Worm (Caenorhabditis elegans) whole organism, L1 larva: ENCODE results near the gene hbl-1.
A peak's percentile ranks its signal among the peaks of the same experiment; 100 is the strongest.

Experiments
- C34B4.2 ChIP-seq: sonication (generic microtip); optimal IDR thresholded peaks from 2 replicates; lab custom pipeline; 2017; ENCODE audit warnings: mild to moderate bottlenecking, missing genetic modification characterization, missing compliant biosample characterization
- Y116A8C.19 ChIP-seq: sonication (generic microtip); optimal IDR thresholded peaks from 2 replicates; lab custom pipeline; 2016; ENCODE audit warnings: missing compliant biosample characterization, missing genetic modification characterization, borderline replicate concordance
- aha-1 ChIP-seq: fragments of 150-350 bp; optimal IDR thresholded peaks from 2 replicates; lab custom pipeline; 2014; ENCODE audit warnings: missing biosample characterization, missing genetic modification characterization
- ama-1 ChIP-seq: fragments of 150-350 bp; optimal IDR thresholded peaks from 2 replicates; lab custom pipeline; 2014
- blmp-1 ChIP-seq: fragments of 150-350 bp; optimal IDR thresholded peaks from 2 replicates; lab custom pipeline; 2014; ENCODE audit warnings: missing biosample characterization, missing genetic modification characterization
- ceh-63 ChIP-seq: fragments of 200-800 bp; sonication (Bioruptor generic); optimal IDR thresholded peaks from 2 replicates; lab custom pipeline; 2018; ENCODE audit warnings: mild to moderate bottlenecking, missing genetic modification characterization, missing compliant biosample characterization
- ceh-82 ChIP-seq, 3 experiments: fragments of 150-350 bp in 1 of 3; sonication (generic microtip) in 2 of 3; optimal IDR thresholded peaks; 2 replicates each; lab custom pipeline; 2014 to 2017; ENCODE audit warnings: missing biosample characterization in 3 of 3, missing genetic modification characterization in 3 of 3
- ceh-90 ChIP-seq: sonication (generic microtip); optimal IDR thresholded peaks from 2 replicates; lab custom pipeline; 2016; ENCODE audit warnings: missing genetic modification characterization, missing compliant biosample characterization
- ces-1 ChIP-seq: fragments of 150-350 bp; optimal IDR thresholded peaks from 2 replicates; lab custom pipeline; 2014; ENCODE audit warnings: missing biosample characterization, missing genetic modification reagents, missing genetic modification characterization
- dpl-1 ChIP-seq, 3 experiments: fragments of 150-350 bp in 2 of 3; sonication (generic microtip) in 1 of 3; optimal IDR thresholded peaks; 2 replicates each; lab custom pipeline; 2014 to 2017; ENCODE audit warnings: missing biosample characterization in 3 of 3, missing genetic modification characterization in 3 of 3, missing genetic modification reagents in 3 of 3
- efl-1 ChIP-seq, 4 experiments: fragments of 150-350 bp; optimal IDR thresholded peaks in 3 of 4; peaks in 1 of 4; 1 replicate in 1 of 4; 2 replicates in 3 of 4; lab custom pipeline; 2014; ENCODE audit warnings: missing biosample characterization in 2 of 4, missing genetic modification characterization in 2 of 4, missing genetic modification reagents in 2 of 4
- elt-2 ChIP-seq: sonication (generic microtip); optimal IDR thresholded peaks from 2 replicates; lab custom pipeline; 2016; ENCODE audit warnings: missing genetic modification characterization, mild to moderate bottlenecking, inconsistent platforms, missing compliant biosample characterization, missing genetic modification reagents
- fkh-10 ChIP-seq: sonication (generic microtip); optimal IDR thresholded peaks from 2 replicates; lab custom pipeline; 2017; ENCODE audit warnings: missing biosample characterization, missing genetic modification reagents, missing genetic modification characterization
- fkh-4 ChIP-seq: sonication (generic microtip); optimal IDR thresholded peaks from 2 replicates; lab custom pipeline; 2016; ENCODE audit warnings: missing compliant biosample characterization, missing genetic modification characterization, borderline replicate concordance
- fkh-8 ChIP-seq: sonication (generic microtip); optimal IDR thresholded peaks from 2 replicates; lab custom pipeline; 2016; ENCODE audit warnings: mild to moderate bottlenecking, missing genetic modification characterization, missing compliant biosample characterization
- fos-1 ChIP-seq: fragments of 150-350 bp; optimal IDR thresholded peaks from 2 replicates; lab custom pipeline; 2014; ENCODE audit warnings: missing biosample characterization, missing genetic modification characterization
- grh-1 ChIP-seq: fragments of 200-800 bp; sonication (Bioruptor generic); IDR thresholded peaks from 2 replicates; pipeline ENCODE4 v1.3.6; 2022; ENCODE audit warnings: missing genetic modification reagents, missing genetic modification characterization, missing compliant biosample characterization
- hlh-17 ChIP-seq: fragments of 200-800 bp; sonication (Bioruptor generic); optimal IDR thresholded peaks from 2 replicates; lab custom pipeline; 2018; ENCODE audit warnings: missing genetic modification characterization, mild to moderate bottlenecking, missing compliant biosample characterization, moderate library complexity, borderline replicate concordance
- hlh-4 ChIP-seq: sonication (generic microtip); optimal IDR thresholded peaks from 2 replicates; lab custom pipeline; 2016; ENCODE audit warnings: mild to moderate bottlenecking, missing genetic modification characterization, missing compliant biosample characterization
- irx-1 ChIP-seq: sonication (generic microtip); optimal IDR thresholded peaks from 2 replicates; lab custom pipeline; 2016; ENCODE audit warnings: missing genetic modification characterization, missing compliant biosample characterization
- isw-1 ChIP-seq: fragments of 200-800 bp; sonication (Bioruptor generic); IDR thresholded peaks from 2 replicates; pipeline ENCODE4 v1.3.6; 2022; ENCODE audit warnings: missing genetic modification characterization, missing compliant biosample characterization
- lin-14 ChIP-seq: fragments of 200-800 bp; sonication (Bioruptor generic); optimal IDR thresholded peaks from 2 replicates; lab custom pipeline; 2018; ENCODE audit warnings: mild to moderate bottlenecking, missing genetic modification characterization, moderate library complexity, missing compliant biosample characterization
- lin-15B ChIP-seq: fragments of 150-350 bp; sonication (generic microtip); optimal IDR thresholded peaks from 3 replicates; lab custom pipeline; 2014; ENCODE audit warnings: missing biosample characterization, missing genetic modification characterization
- lin-35 ChIP-seq, 2 experiments: fragments of 150-350 bp; optimal IDR thresholded peaks; 2 replicates each; lab custom pipeline; 2014; ENCODE audit warnings: missing biosample characterization in 2 of 2, missing genetic modification characterization in 2 of 2, missing genetic modification reagents in 2 of 2
- lin-39 ChIP-seq: fragments of 150-350 bp; optimal IDR thresholded peaks from 2 replicates; lab custom pipeline; 2014; ENCODE audit warnings: missing biosample characterization, missing genetic modification reagents, missing genetic modification characterization
- lsy-2 ChIP-seq, 2 experiments: fragments of 150-350 bp; optimal IDR thresholded peaks; 2 replicates each; lab custom pipeline; 2014; ENCODE audit warnings: missing biosample characterization in 2 of 2, missing genetic modification characterization in 2 of 2
- mab-9 ChIP-seq: fragments of 200-800 bp; sonication (Bioruptor generic); IDR thresholded peaks from 2 replicates; pipeline ENCODE4 v1.3.6; 2022; ENCODE audit warnings: missing genetic modification reagents, missing genetic modification characterization, missing compliant biosample characterization
- nhr-11 ChIP-seq: fragments of 150-350 bp; optimal IDR thresholded peaks from 2 replicates; lab custom pipeline; 2014; ENCODE audit warnings: missing biosample characterization, missing genetic modification characterization
- nhr-19 ChIP-seq: fragments of 200-800 bp; sonication (Bioruptor generic); conservative IDR thresholded peaks from 2 replicates; pipeline ENCODE4 v1.3.6; 2022; ENCODE audit warnings: missing genetic modification characterization, missing compliant biosample characterization
- nhr-237 ChIP-seq: fragments of 150-350 bp; optimal IDR thresholded peaks from 2 replicates; lab custom pipeline; 2014; ENCODE audit warnings: missing biosample characterization, missing genetic modification characterization
- nhr-71 ChIP-seq: sonication (generic microtip); optimal IDR thresholded peaks from 2 replicates; lab custom pipeline; 2016; ENCODE audit warnings: mild to moderate bottlenecking, missing genetic modification characterization, moderate library complexity, missing compliant biosample characterization
- nhr-76 ChIP-seq: sonication (generic microtip); optimal IDR thresholded peaks from 2 replicates; lab custom pipeline; 2017; ENCODE audit warnings: missing biosample characterization, missing genetic modification characterization
- nhr-77 ChIP-seq: fragments of 150-350 bp; optimal IDR thresholded peaks from 2 replicates; lab custom pipeline; 2014; ENCODE audit warnings: missing biosample characterization, missing genetic modification characterization
- nhr-85 ChIP-seq: sonication (generic microtip); peaks from one replicate; lab custom pipeline; 2016; ENCODE audit warnings: missing genetic modification characterization, inconsistent platforms, missing compliant biosample characterization
- nhr-90 ChIP-seq: sonication (generic microtip); optimal IDR thresholded peaks from 2 replicates; lab custom pipeline; 2016; ENCODE audit warnings: mild to moderate bottlenecking, missing genetic modification characterization, missing compliant biosample characterization; ENCODE audit not compliant: poor library complexity
- snpc-4 ChIP-seq: fragments of 150-350 bp; optimal IDR thresholded peaks from 2 replicates; lab custom pipeline; 2014; ENCODE audit warnings: missing biosample characterization, missing genetic modification characterization
- snu-23 ChIP-seq: sonication (generic microtip); optimal IDR thresholded peaks from 2 replicates; lab custom pipeline; 2016; ENCODE audit warnings: missing genetic modification characterization, missing compliant biosample characterization
- sox-4 ChIP-seq: sonication (generic microtip); optimal IDR thresholded peaks from 2 replicates; lab custom pipeline; 2016; ENCODE audit warnings: missing genetic modification characterization, missing compliant biosample characterization
- sptf-1 ChIP-seq: fragments of 150-350 bp; optimal IDR thresholded peaks from 2 replicates; lab custom pipeline; 2014; ENCODE audit warnings: missing biosample characterization, missing genetic modification characterization
- sup-37 ChIP-seq: fragments of 200-800 bp; sonication (Bioruptor generic); optimal IDR thresholded peaks from 2 replicates; lab custom pipeline; 2018; ENCODE audit warnings: mild to moderate bottlenecking, missing genetic modification characterization, missing compliant biosample characterization
- tlp-1 ChIP-seq: fragments of 150-350 bp; optimal IDR thresholded peaks from 2 replicates; lab custom pipeline; 2014; ENCODE audit warnings: missing biosample characterization, missing genetic modification characterization
- unc-86 ChIP-seq: sonication (generic microtip); optimal IDR thresholded peaks from 2 replicates; lab custom pipeline; 2016; ENCODE audit warnings: missing genetic modification characterization, missing compliant biosample characterization
- unc-98 ChIP-seq: fragments of 200-800 bp; sonication (Bioruptor generic); IDR thresholded peaks from 2 replicates; pipeline ENCODE4 v1.3.6; 2022; ENCODE audit warnings: missing genetic modification characterization, missing compliant biosample characterization
- zag-1 ChIP-seq: fragments of 150-350 bp; optimal IDR thresholded peaks from 2 replicates; lab custom pipeline; 2014; ENCODE audit warnings: missing biosample characterization, missing genetic modification characterization
- zip-4 ChIP-seq: fragments of 200-800 bp; sonication (Bioruptor generic); optimal IDR thresholded peaks from 2 replicates; lab custom pipeline; 2018; ENCODE audit warnings: mild to moderate bottlenecking, missing genetic modification characterization, moderate library complexity, missing compliant biosample characterization
- ztf-11 ChIP-seq, 2 experiments: sonication (generic microtip); optimal IDR thresholded peaks; 2 replicates each; lab custom pipeline; 2016 to 2017; ENCODE audit warnings: missing genetic modification characterization in 2 of 2, missing biosample characterization in 1 of 2, missing compliant biosample characterization in 1 of 2
- ztf-4 ChIP-seq: fragments of 150-350 bp; optimal IDR thresholded peaks from 2 replicates; lab custom pipeline; 2014; ENCODE audit warnings: missing biosample characterization, missing genetic modification characterization

hbl-1 gene

DNA sequence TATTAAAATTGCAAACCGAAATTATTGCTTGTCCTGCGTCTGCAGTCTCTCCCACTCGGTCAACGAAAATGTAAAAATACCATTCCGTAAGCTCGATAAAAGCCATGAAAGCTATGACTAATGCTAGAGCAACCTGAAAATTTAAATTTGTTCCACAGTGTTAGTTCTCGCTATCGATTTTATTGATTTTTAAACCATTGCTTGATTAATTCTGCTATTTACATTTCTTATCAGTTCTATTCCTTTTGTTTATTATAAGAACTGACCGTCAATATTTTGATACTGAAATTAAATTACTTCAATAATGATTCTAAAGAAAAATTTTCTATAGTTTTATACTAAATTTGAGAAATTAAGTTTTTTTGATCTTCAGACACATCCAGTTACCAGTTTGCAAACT lies 17.2 kb downstream of the hbl-1 start:
- TF ChIP-seq nhr-85 (tag; lab: Kevin White, UChicago) (no peak), nhr-11 (tag; lab: Kevin White, UChicago) (no peak), C34B4.2 (no peak), nhr-237 (no peak), grh-1 (GFP tag; lab: Robert Waterston, UW) (no peak), hlh-17 (GFP tag; lab: Kevin White, UChicago) (no peak), fkh-10 (no peak), tlp-1 (tag; lab: Kevin White, UChicago) (no peak), hlh-4 (tag; lab: Kevin White, UChicago) (no peak), sox-4 (tag; lab: Kevin White, UChicago) (no peak), ces-1 (GFP tag; lab: Kevin White, UChicago) (no peak), ceh-82 (tag; optimal IDR thresholded peaks at IDR 0.05; lab: Kevin White, UChicago) (no peak), nhr-71 (no peak), efl-1 (optimal IDR thresholded peaks at IDR 0.05; lab: Kevin White, UChicago) (no peak), efl-1 (GFP tag; optimal IDR thresholded peaks at IDR 0.05 in 1 of 2; lab: Kevin White, UChicago) (no peak), sptf-1 (no peak), lin-14 (GFP tag; lab: Kevin White, UChicago) (no peak)
- TF ChIP-seq, all 84 proteins: peak for 0

DNA sequence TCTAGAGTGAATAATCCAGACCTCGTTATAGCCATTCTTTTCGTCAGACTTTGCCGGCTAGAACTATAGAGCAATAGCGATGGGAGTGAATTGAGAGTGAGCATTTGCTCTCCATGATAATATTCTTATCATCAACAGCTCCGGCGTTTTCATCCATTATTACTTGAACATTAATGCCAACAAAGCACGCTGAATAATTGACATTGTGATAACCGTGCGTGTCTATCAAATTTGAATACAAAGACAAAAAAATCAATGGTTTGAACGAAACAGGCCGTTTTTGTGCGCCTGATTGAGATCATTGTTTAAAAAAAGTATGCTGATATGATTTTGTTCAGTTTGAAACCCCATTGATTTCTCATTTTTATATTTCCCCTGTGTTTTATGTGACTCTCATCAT lies 17.7 kb downstream of the hbl-1 start, which contains the start of gene dct-11:
Gene dct-11, minus strand, starts transcription at position 136 of the 400 bp plus-strand sequence.
- TF ChIP-seq lin-35 (GFP tag; optimal IDR thresholded peaks at IDR 0.05; lab: Kevin White, UChicago) (peak in 1 of 2 experiments; percentile 33), ceh-90 (no peak), fkh-4 (tag; lab: Kevin White, UChicago) (no peak), sptf-1 (no peak), tlp-1 (tag; lab: Kevin White, UChicago) (no peak), ceh-63 (GFP tag; lab: Kevin White, UChicago) (no peak), fos-1 (tag; lab: Kevin White, UChicago) (no peak), isw-1 (no peak), C34B4.2 (no peak), elt-2 (tag; lab: Kevin White, UChicago) (peak; percentile 63), unc-86 (no peak)

DNA sequence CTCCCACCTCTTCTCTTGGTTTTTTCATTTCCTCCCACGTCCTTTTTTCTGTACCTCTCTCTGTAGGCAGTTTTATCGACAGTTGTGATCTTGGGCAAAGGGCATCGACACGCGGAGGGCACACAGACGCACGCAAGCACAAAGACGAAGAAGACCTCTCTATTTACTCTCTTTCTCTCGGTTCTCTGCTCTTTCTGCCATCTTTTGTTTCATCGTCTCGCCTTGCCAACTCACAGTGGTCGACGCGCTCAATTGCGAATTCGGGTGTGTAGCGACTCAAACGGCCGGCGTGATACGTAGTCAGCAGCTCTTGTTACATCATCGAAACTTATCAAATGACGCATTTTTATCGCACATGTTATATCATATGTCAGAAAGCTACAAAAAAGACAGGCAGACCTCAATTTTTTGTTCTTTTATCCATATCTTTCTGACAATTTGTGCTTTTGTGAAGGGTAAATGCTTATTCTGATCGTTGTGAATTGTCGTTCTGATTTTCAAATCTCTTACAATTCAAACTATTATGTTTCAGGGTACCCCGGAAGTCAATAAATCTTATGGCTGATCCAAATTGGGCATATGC lies 19.2 kb downstream of the hbl-1 start, which contains the start of gene puf-9:
Gene puf-9, plus strand, starts transcription at position 533 of the 583 bp plus-strand sequence.
- TF ChIP-seq nhr-77 (tag; lab: Kevin White, UChicago): peak; percentile 100
- peak; percentile 99 for TF ChIP-seq fkh-10
- peak; percentile 88 for TF ChIP-seq nhr-76 (tag; lab: Kevin White, UChicago)
- TF ChIP-seq zag-1 (tag; lab: Kevin White, UChicago): peak; percentile 67
- peak; percentile 99 for TF ChIP-seq grh-1 (GFP tag; lab: Robert Waterston, UW)
- no peak for TF ChIP-seq sptf-1
- TF ChIP-seq zip-4: peak; percentile 92
- peak; percentile 99 for TF ChIP-seq unc-86
- TF ChIP-seq ceh-90: no peak
- TF ChIP-seq ztf-11 (tag; optimal IDR thresholded peaks at IDR 0.05; lab: Kevin White, UChicago): peak in 1 of 2 experiments; percentile 97
- TF ChIP-seq nhr-71: peak; percentile 100
- peak; percentile 99 for TF ChIP-seq sup-37
- peak; percentile 92 for TF ChIP-seq mab-9 (GFP tag; lab: Robert Waterston, UW)
- peak; percentile 100 for TF ChIP-seq nhr-19
- TF ChIP-seq Y116A8C.19 (tag; lab: Kevin White, UChicago): no peak
- peak; percentile 98 for TF ChIP-seq nhr-237
- TF ChIP-seq dpl-1 (GFP tag; optimal IDR thresholded peaks at IDR 0.05; lab: Kevin White, UChicago): peak; percentile 87 to 90 (median 88)
- peak; percentile 95 for TF ChIP-seq lin-39 (tag; lab: Kevin White, UChicago)
- TF ChIP-seq irx-1: peak; percentile 98
- peak; percentile 96 for TF ChIP-seq nhr-11 (tag; lab: Kevin White, UChicago)
- peak; percentile 97 for TF ChIP-seq lsy-2 (tag; optimal IDR thresholded peaks at IDR 0.05; lab: Kevin White, UChicago)
- TF ChIP-seq ama-1 (lab: Kevin White, UChicago): peak; percentile 59
- TF ChIP-seq ztf-4 (tag; lab: Kevin White, UChicago): peak; percentile 99
- TF ChIP-seq unc-98 (GFP tag; lab: Robert Waterston, UW): peak; percentile 83
- TF ChIP-seq snpc-4: peak; percentile 91
- TF ChIP-seq snu-23 (GFP tag; lab: Kevin White, UChicago): peak; percentile 100
- TF ChIP-seq nhr-90 (tag; lab: Kevin White, UChicago): peak; percentile 100
- TF ChIP-seq lin-15B (tag; lab: Kevin White, UChicago): peak; percentile 98
- TF ChIP-seq blmp-1 (tag; lab: Kevin White, UChicago): peak; percentile 88
- TF ChIP-seq lin-14 (GFP tag; lab: Kevin White, UChicago): peak; percentile 100
- TF ChIP-seq elt-2 (tag; lab: Kevin White, UChicago): peak; percentile 97
- TF ChIP-seq ceh-82 (tag; optimal IDR thresholded peaks at IDR 0.05; lab: Kevin White, UChicago): peak; percentile 98 to 99 (median 98)
- peak; percentile 100 for TF ChIP-seq fkh-8 (tag; lab: Kevin White, UChicago)
- peak; percentile 97 for TF ChIP-seq aha-1 (tag; lab: Kevin White, UChicago)
